Worm (Caenorhabditis elegans) whole organism, L1 larva: ENCODE measurements around the gene srx-6.

Source experiments
- ama-1 ChIP-seq: fragments of 150-350 bp; optimal IDR thresholded peaks from 2 replicates; lab custom pipeline; 2014
- elt-2 ChIP-seq: sonication (generic microtip); optimal IDR thresholded peaks from 2 replicates; lab custom pipeline; 2016; ENCODE audit warnings: missing genetic modification characterization, mild to moderate bottlenecking, inconsistent platforms, missing compliant biosample characterization, missing genetic modification reagents
- lin-35 ChIP-seq, 2 experiments: fragments of 150-350 bp; optimal IDR thresholded peaks; 2 replicates each; lab custom pipeline; 2014; ENCODE audit warnings: missing biosample characterization in 2 of 2, missing genetic modification characterization in 2 of 2, missing genetic modification reagents in 2 of 2
- nhr-237 ChIP-seq: fragments of 150-350 bp; optimal IDR thresholded peaks from 2 replicates; lab custom pipeline; 2014; ENCODE audit warnings: missing biosample characterization, missing genetic modification characterization
- skn-1 ChIP-seq: fragments of 150-350 bp; optimal IDR thresholded peaks from 2 replicates; lab custom pipeline; 2014; ENCODE audit warnings: missing biosample characterization, missing genetic modification characterization
- unc-130 ChIP-seq: fragments of 150-350 bp; optimal IDR thresholded peaks from 2 replicates; lab custom pipeline; 2017; ENCODE audit warnings: missing biosample characterization, missing genetic modification characterization, inconsistent platforms

DNA sequence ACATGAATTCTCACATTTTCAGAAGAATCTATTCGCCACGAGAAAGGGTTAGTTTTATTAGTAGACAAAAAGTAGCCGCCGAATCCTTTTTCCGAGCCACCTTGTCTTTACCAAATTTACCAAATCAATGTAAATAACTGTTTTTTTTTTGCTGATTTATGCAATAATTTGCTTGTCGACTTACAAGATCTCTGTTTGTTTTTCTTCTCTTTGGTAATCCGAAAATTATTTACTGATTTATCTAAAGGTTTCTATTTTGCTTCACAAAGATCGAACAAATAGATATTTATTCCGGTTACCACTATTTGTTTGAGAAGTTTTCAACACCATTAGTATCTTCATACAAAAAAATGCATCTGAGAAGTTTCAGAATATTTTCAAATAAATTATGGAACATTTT lies 47.1 kb downstream of the srx-6 start, which contains the start of gene C13A2.7:
- TF ChIP-seq elt-2 (tag; lab: Kevin White, UChicago) (no peak), skn-1 (tag; lab: Kevin White, UChicago) (no peak), ama-1 (lab: Kevin White, UChicago) (no peak), nhr-237 (no peak), lin-35 (GFP tag; optimal IDR thresholded peaks at IDR 0.05; lab: Kevin White, UChicago) (no peak), unc-130 (no peak)
